Fruit fly (Drosophila melanogaster) whole organism, pupa: ENCODE results near the gene CG5026.

ENCODE experiments used
- CG10348 ChIP-seq: fragments of 200-800 bp; sonication (Bioruptor generic); IDR thresholded peaks from 2 replicates; pipeline ENCODE4 v1.3.6; 2022; ENCODE audit warnings: missing biosample characterization, missing genetic modification characterization
- CG13204 ChIP-seq: fragments of 200-800 bp; sonication (Bioruptor generic); optimal IDR thresholded peaks from 2 replicates; lab custom pipeline; 2018; ENCODE audit warnings: missing biosample characterization, mild to moderate bottlenecking, missing genetic modification characterization, moderate library complexity
- CG17806 ChIP-seq: fragments of 200-800 bp; sonication (Bioruptor generic); optimal IDR thresholded peaks from 2 replicates; lab custom pipeline; 2018; ENCODE audit warnings: missing biosample characterization, mild to moderate bottlenecking, missing genetic modification characterization, moderate library complexity
- CG32121 ChIP-seq: fragments of 200-800 bp; sonication (Bioruptor generic); IDR thresholded peaks from 2 replicates; pipeline ENCODE4 v1.3.6; 2022; ENCODE audit warnings: missing biosample characterization, missing genetic modification characterization
- CG4496 ChIP-seq: fragments of 200-800 bp; sonication (Bioruptor generic); IDR thresholded peaks from 3 replicates; pipeline ENCODE4 v1.3.6; 2022; ENCODE audit warnings: missing biosample characterization, missing genetic modification characterization
- CG8159 ChIP-seq: fragments of 200-800 bp; sonication (Bioruptor generic); optimal IDR thresholded peaks from 3 replicates; lab custom pipeline; 2018; ENCODE audit warnings: missing biosample characterization, mild to moderate bottlenecking, missing genetic modification characterization, moderate library complexity
- CG9948 ChIP-seq: fragments of 200-800 bp; sonication (Bioruptor generic); optimal IDR thresholded peaks from 2 replicates; lab custom pipeline; 2018; ENCODE audit warnings: missing biosample characterization, mild to moderate bottlenecking, missing genetic modification characterization, moderate library complexity
- Snoo ChIP-seq: fragments of 200-800 bp; sonication (Bioruptor generic); optimal IDR thresholded peaks from 3 replicates; lab custom pipeline; 2017; ENCODE audit warnings: missing biosample characterization, mild to moderate bottlenecking, missing genetic modification characterization, inconsistent platforms
- fd96Ca ChIP-seq: fragments of 200-800 bp; sonication (Bioruptor generic); IDR thresholded peaks from 3 replicates; pipeline ENCODE4 v1.3.6; 2022; ENCODE audit warnings: missing biosample characterization, missing genetic modification characterization
- gl ChIP-seq: fragments of 200-800 bp; sonication (Bioruptor generic); optimal IDR thresholded peaks from 2 replicates; lab custom pipeline; 2018; ENCODE audit warnings: missing biosample characterization, mild to moderate bottlenecking, missing genetic modification characterization
- rn ChIP-seq: fragments of 200-800 bp; sonication (Bioruptor generic); IDR thresholded peaks from 2 replicates; pipeline ENCODE4 v1.3.6; 2022; ENCODE audit warnings: missing biosample characterization, missing genetic modification characterization

CG5026 gene

DNA sequence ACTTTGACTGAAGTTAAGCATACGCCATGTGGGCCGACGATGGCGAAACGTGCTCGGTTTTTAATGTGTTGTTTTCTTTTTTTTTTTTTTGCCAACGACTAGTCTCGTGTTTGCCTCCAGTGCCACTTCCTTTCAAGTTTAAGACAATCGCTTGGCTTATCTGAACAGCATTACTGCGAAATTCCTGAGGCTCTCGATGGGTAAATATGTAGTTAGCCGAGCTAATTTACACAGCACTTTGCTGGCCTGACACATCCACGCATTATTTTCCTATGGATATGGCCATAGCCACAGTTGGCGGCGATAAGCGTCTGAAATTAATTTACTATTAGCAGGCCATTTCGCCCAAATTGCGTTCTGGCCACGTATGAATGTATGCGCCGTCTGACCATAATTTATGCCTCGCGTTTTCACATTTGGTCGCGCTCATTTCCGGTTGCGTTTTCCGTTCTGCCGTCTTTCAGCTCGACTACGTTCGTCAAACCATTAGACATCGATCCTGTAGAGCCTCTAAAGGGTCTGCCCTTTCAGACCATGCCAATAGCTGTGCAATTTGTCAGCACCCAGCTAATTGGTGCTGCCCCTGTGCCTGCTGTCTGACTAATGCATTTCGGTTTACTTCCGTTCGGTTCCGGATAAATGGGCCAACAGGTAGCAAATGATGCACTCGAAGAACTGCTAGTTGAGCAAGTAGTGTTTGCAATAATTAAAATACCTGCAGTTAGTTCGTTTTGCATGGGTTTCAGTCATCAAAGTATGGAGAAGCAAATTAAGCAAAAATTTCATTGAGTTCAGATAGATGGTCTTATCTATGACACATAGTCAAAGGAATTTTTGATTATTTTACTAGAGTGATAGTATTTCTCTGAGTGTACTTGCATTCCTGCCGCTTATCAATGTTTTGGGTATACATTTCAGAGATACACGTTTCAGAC lies 52.4 kb downstream of the CG5026 start:
- no peak for TF ChIP-seq Snoo (tag; lab: Kevin White, UChicago)
- TF ChIP-seq fd96Ca (GFP tag; lab: Robert Waterston, UW): no peak
- no peak for TF ChIP-seq CG32121 (GFP tag; lab: Robert Waterston, UW)
- TF ChIP-seq CG17806 (tag; lab: Kevin White, UChicago): no peak
- no peak for TF ChIP-seq gl (tag; lab: Kevin White, UChicago)
- no peak for TF ChIP-seq CG10348 (GFP tag; lab: Robert Waterston, UW)
- no peak for TF ChIP-seq CG8159 (tag; lab: Kevin White, UChicago)
- no peak for TF ChIP-seq CG9948 (tag; lab: Kevin White, UChicago)
- no peak for TF ChIP-seq CG4496
- TF ChIP-seq rn (GFP tag; lab: Robert Waterston, UW): no peak
- no peak for TF ChIP-seq CG13204 (GFP tag; lab: Kevin White, UChicago)
